Fruit fly (Drosophila melanogaster) whole organism, embryonic: ENCODE measurements around the gene CG7156.

Experiments used
- ATbp ChIP-seq: fragments of 200-800 bp; sonication (Bioruptor generic); optimal IDR thresholded peaks from 2 replicates; lab custom pipeline; 2017; ENCODE audit warnings: missing biosample characterization, mild to moderate bottlenecking, missing genetic modification characterization, missing genetic modification reagents
- Aef1 ChIP-seq: fragments of 200-800 bp; sonication (Bioruptor generic); IDR thresholded peaks from 3 replicates; pipeline ENCODE4 v1.3.6; 2022; ENCODE audit warnings: missing biosample characterization, missing genetic modification characterization
- Antp ChIP-seq: fragments of 200-800 bp; sonication (Bioruptor generic); optimal IDR thresholded peaks from 3 replicates; lab custom pipeline; 2016; ENCODE audit warnings: missing biosample characterization, missing genetic modification characterization
- Atf3 ChIP-seq: fragments of 200-800 bp; sonication (Bioruptor generic); optimal IDR thresholded peaks from 3 replicates; lab custom pipeline; 2016; ENCODE audit warnings: missing biosample characterization, missing genetic modification characterization
- CG11085 ChIP-seq: fragments of 200-800 bp; sonication (Bioruptor generic); IDR thresholded peaks from 2 replicates; pipeline ENCODE4 v1.3.6; 2022; ENCODE audit warnings: missing biosample characterization, missing genetic modification characterization
- CG11504 ChIP-seq: fragments of 200-800 bp; sonication (Bioruptor generic); optimal IDR thresholded peaks from 3 replicates; lab custom pipeline; 2019; ENCODE audit warnings: missing biosample characterization, mild to moderate bottlenecking, missing genetic modification characterization, moderate library complexity
- CG11560 ChIP-seq: fragments of 200-800 bp; sonication (Bioruptor generic); IDR thresholded peaks from 3 replicates; pipeline ENCODE4 v1.3.6; 2022; ENCODE audit warnings: missing biosample characterization, missing genetic modification characterization
- CG11723 ChIP-seq: fragments of 200-800 bp; sonication (Bioruptor generic); optimal IDR thresholded peaks from 2 replicates; lab custom pipeline; 2017; ENCODE audit warnings: missing biosample characterization, mild to moderate bottlenecking, missing genetic modification characterization
- CG12236 ChIP-seq: fragments of 200-800 bp; sonication (Bioruptor generic); optimal IDR thresholded peaks from 2 replicates; lab custom pipeline; 2016; ENCODE audit warnings: missing biosample characterization, missing genetic modification characterization
- CG12391 ChIP-seq: fragments of 200-800 bp; sonication (Bioruptor generic); optimal IDR thresholded peaks from 3 replicates; lab custom pipeline; 2018; ENCODE audit warnings: missing biosample characterization, mild to moderate bottlenecking, missing genetic modification characterization, moderate library complexity
- CG13775 ChIP-seq: fragments of 200-800 bp; sonication (Bioruptor generic); optimal IDR thresholded peaks from 3 replicates; lab custom pipeline; 2017; ENCODE audit warnings: missing biosample characterization, mild to moderate bottlenecking, missing genetic modification characterization
- CG14014 ChIP-seq: fragments of 200-800 bp; sonication (Bioruptor generic); IDR thresholded peaks from 2 replicates; pipeline ENCODE4 v1.3.6; 2022; ENCODE audit warnings: missing biosample characterization, missing genetic modification characterization
- CG14441 ChIP-seq: fragments of 200-800 bp; sonication (Bioruptor generic); IDR thresholded peaks from 2 replicates; pipeline ENCODE4 v1.3.6; 2022; ENCODE audit warnings: missing biosample characterization, missing genetic modification characterization
- CG1529 ChIP-seq: fragments of 200-800 bp; sonication (Bioruptor generic); optimal IDR thresholded peaks from 3 replicates; lab custom pipeline; 2018; ENCODE audit warnings: missing biosample characterization, missing genetic modification characterization
- CG17802 ChIP-seq: fragments of 200-800 bp; sonication (Bioruptor generic); optimal IDR thresholded peaks from 2 replicates; lab custom pipeline; 2018; ENCODE audit warnings: missing biosample characterization, mild to moderate bottlenecking, missing genetic modification characterization, moderate library complexity
- CG1832 ChIP-seq: fragments of 200-800 bp; sonication (Bioruptor generic); optimal IDR thresholded peaks from 2 replicates; lab custom pipeline; 2017; ENCODE audit warnings: missing biosample characterization, mild to moderate bottlenecking, missing genetic modification characterization, inconsistent platforms
- CG33557 ChIP-seq: fragments of 200-800 bp; sonication (Bioruptor generic); optimal IDR thresholded peaks from 2 replicates; lab custom pipeline; 2019; ENCODE audit warnings: missing biosample characterization, mild to moderate bottlenecking, missing genetic modification characterization, moderate library complexity
- CG3838 ChIP-seq: fragments of 200-800 bp; sonication (Bioruptor generic); optimal IDR thresholded peaks from 3 replicates; lab custom pipeline; 2016; ENCODE audit warnings: missing biosample characterization, missing genetic modification characterization
- CG42726 ChIP-seq: fragments of 200-800 bp; sonication (Bioruptor generic); IDR thresholded peaks from 2 replicates; pipeline ENCODE4 v1.3.6; 2022; ENCODE audit warnings: missing biosample characterization, missing genetic modification characterization; ENCODE audit not compliant: partially characterized antibody
- CG6765 ChIP-seq: fragments of 200-800 bp; sonication (Bioruptor generic); optimal IDR thresholded peaks from 3 replicates; lab custom pipeline; 2017; ENCODE audit warnings: missing biosample characterization, mild to moderate bottlenecking, missing genetic modification characterization
- CG6813 ChIP-seq: fragments of 200-800 bp; sonication (Bioruptor generic); optimal IDR thresholded peaks from 2 replicates; lab custom pipeline; 2017; ENCODE audit warnings: missing biosample characterization, missing genetic modification characterization, mild to moderate bottlenecking, moderate library complexity, missing genetic modification reagents
- CG7372 ChIP-seq: fragments of 200-800 bp; sonication (Bioruptor generic); IDR thresholded peaks from 2 replicates; pipeline ENCODE4 v1.3.6; 2022; ENCODE audit warnings: missing biosample characterization, missing genetic modification characterization
- CG7556 ChIP-seq: fragments of 200-800 bp; sonication (Bioruptor generic); optimal IDR thresholded peaks from 2 replicates; lab custom pipeline; 2017; ENCODE audit warnings: missing biosample characterization, mild to moderate bottlenecking, missing genetic modification characterization
- CG7839 ChIP-seq: fragments of 200-800 bp; sonication (Bioruptor generic); optimal IDR thresholded peaks from 3 replicates; lab custom pipeline; 2018; ENCODE audit warnings: missing biosample characterization, mild to moderate bottlenecking, missing genetic modification characterization, moderate library complexity
- CG8478 ChIP-seq: fragments of >200 bp; optimal IDR thresholded peaks from 2 replicates; lab custom pipeline; 2018
- Camta ChIP-seq: fragments of 200-800 bp; sonication (Bioruptor generic); optimal IDR thresholded peaks from 2 replicates; lab custom pipeline; 2016; ENCODE audit warnings: missing biosample characterization, missing genetic modification characterization
- Dbx ChIP-seq: fragments of 200-800 bp; sonication (Bioruptor generic); IDR thresholded peaks from 3 replicates; pipeline ENCODE4 v1.3.6; 2022; ENCODE audit warnings: missing biosample characterization, missing genetic modification characterization
- Dip2 ChIP-seq: fragments of 200-800 bp; sonication (Bioruptor generic); IDR thresholded peaks from 2 replicates; pipeline ENCODE4 v1.3.6; 2022; ENCODE audit warnings: missing biosample characterization, missing genetic modification characterization
- E2f1 ChIP-seq: fragments of 200-800 bp; sonication (Bioruptor generic); IDR thresholded peaks from 2 replicates; pipeline ENCODE4 v1.3.6; 2022; ENCODE audit warnings: missing biosample characterization, missing genetic modification characterization
- Ets65A ChIP-seq: fragments of 200-800 bp; sonication (Bioruptor generic); peaks from one replicate; lab custom pipeline; 2016; ENCODE audit warnings: missing biosample characterization, missing genetic modification characterization
- Ets97D ChIP-seq: fragments of 200-800 bp; sonication (Bioruptor generic); optimal IDR thresholded peaks from 3 replicates; lab custom pipeline; 2016; ENCODE audit warnings: missing biosample characterization, missing genetic modification characterization
- Fer1 ChIP-seq: fragments of 200-800 bp; sonication (Bioruptor generic); optimal IDR thresholded peaks from 2 replicates; lab custom pipeline; 2017; ENCODE audit warnings: missing biosample characterization, mild to moderate bottlenecking, missing genetic modification characterization
- Gug ChIP-seq: fragments of 200-800 bp; sonication (Bioruptor generic); IDR thresholded peaks from 4 replicates; pipeline ENCODE4 v1.3.6; 2022; ENCODE audit warnings: missing biosample characterization, missing genetic modification characterization
- HLHmδ ChIP-seq: fragments of 200-800 bp; sonication (Bioruptor generic); optimal IDR thresholded peaks from 2 replicates; lab custom pipeline; 2018; ENCODE audit warnings: missing biosample characterization, mild to moderate bottlenecking, missing genetic modification characterization, moderate library complexity
- MTF-1 ChIP-seq: fragments of 200-800 bp; sonication (Bioruptor generic); optimal IDR thresholded peaks from 2 replicates; lab custom pipeline; 2018; ENCODE audit warnings: missing biosample characterization, mild to moderate bottlenecking, missing genetic modification characterization, borderline replicate concordance
- Sin3A ChIP-seq: fragments of >200 bp; optimal IDR thresholded peaks from 2 replicates; lab custom pipeline; 2018
- Taf1 ChIP-seq: fragments of 200-800 bp; sonication (Bioruptor generic); IDR thresholded peaks from 2 replicates; pipeline ENCODE4 v1.3.6; 2022; ENCODE audit warnings: missing biosample characterization, missing genetic modification characterization
- Xrp1 ChIP-seq: fragments of 200-800 bp; sonication (Bioruptor generic); IDR thresholded peaks from 2 replicates; pipeline ENCODE4 v1.3.6; 2022; ENCODE audit warnings: missing biosample characterization, missing genetic modification characterization
- crp ChIP-seq, 2 experiments: fragments of 200-800 bp; sonication (Bioruptor generic); optimal IDR thresholded peaks; 2 replicates in 1 of 2; 3 replicates in 1 of 2; lab custom pipeline; 2017; ENCODE audit warnings: missing biosample characterization in 2 of 2, missing genetic modification characterization in 2 of 2, mild to moderate bottlenecking in 1 of 2, moderate library complexity in 1 of 2
- fd102C ChIP-seq: fragments of 200-800 bp; sonication (Bioruptor generic); optimal IDR thresholded peaks from 2 replicates; lab custom pipeline; 2018; ENCODE audit warnings: missing biosample characterization, mild to moderate bottlenecking, missing genetic modification characterization, moderate library complexity
- jigr1 ChIP-seq: fragments of 200-800 bp; sonication (Bioruptor generic); IDR thresholded peaks from 3 replicates; pipeline ENCODE4 v1.3.6; 2022; ENCODE audit warnings: missing biosample characterization, missing genetic modification characterization
- jumu ChIP-seq: fragments of 200-800 bp; sonication (Bioruptor generic); optimal IDR thresholded peaks from 3 replicates; lab custom pipeline; 2016; ENCODE audit warnings: missing biosample characterization, missing genetic modification characterization
- lmd ChIP-seq: fragments of 200-800 bp; sonication (Bioruptor generic); IDR thresholded peaks from 2 replicates; pipeline ENCODE4 v1.3.6; 2022; ENCODE audit warnings: missing biosample characterization, missing genetic modification characterization
- nmo ChIP-seq: fragments of 200-800 bp; sonication (Bioruptor generic); optimal IDR thresholded peaks from 2 replicates; lab custom pipeline; 2018; ENCODE audit warnings: missing biosample characterization, mild to moderate bottlenecking, missing genetic modification characterization, moderate library complexity
- oc ChIP-seq: fragments of 200-800 bp; sonication (Bioruptor generic); optimal IDR thresholded peaks from 2 replicates; lab custom pipeline; 2018; ENCODE audit warnings: missing biosample characterization, mild to moderate bottlenecking, missing genetic modification characterization, moderate library complexity
- otp ChIP-seq: fragments of 200-800 bp; sonication (Bioruptor generic); IDR thresholded peaks from 3 replicates; pipeline ENCODE4, ENCODE4 v1.3.6; 2022; ENCODE audit warnings: missing biosample characterization, missing genetic modification characterization
- peb ChIP-seq: fragments of 200-800 bp; sonication (Bioruptor generic); IDR thresholded peaks from 2 replicates; pipeline ENCODE4 v1.3.6; 2022; ENCODE audit warnings: missing biosample characterization, missing genetic modification characterization
- pita ChIP-seq: fragments of 200-800 bp; sonication (Bioruptor generic); optimal IDR thresholded peaks from 2 replicates; lab custom pipeline; 2017; ENCODE audit warnings: missing biosample characterization, mild to moderate bottlenecking, missing genetic modification characterization
- sens-2 ChIP-seq: fragments of 200-800 bp; sonication (Bioruptor generic); IDR thresholded peaks from 2 replicates; pipeline ENCODE4 v1.3.6; 2022; ENCODE audit warnings: missing biosample characterization, missing genetic modification characterization
- sug ChIP-seq: fragments of 200-800 bp; optimal IDR thresholded peaks from 2 replicates; lab custom pipeline; 2019; ENCODE audit warnings: missing biosample characterization, mild to moderate bottlenecking, missing genetic modification characterization, moderate library complexity
- wor ChIP-seq: fragments of 200-800 bp; sonication (Bioruptor generic); IDR thresholded peaks from 2 replicates; pipeline ENCODE4 v1.3.6; 2022; ENCODE audit warnings: missing biosample characterization, missing genetic modification characterization

The CG7156 gene

DNA sequence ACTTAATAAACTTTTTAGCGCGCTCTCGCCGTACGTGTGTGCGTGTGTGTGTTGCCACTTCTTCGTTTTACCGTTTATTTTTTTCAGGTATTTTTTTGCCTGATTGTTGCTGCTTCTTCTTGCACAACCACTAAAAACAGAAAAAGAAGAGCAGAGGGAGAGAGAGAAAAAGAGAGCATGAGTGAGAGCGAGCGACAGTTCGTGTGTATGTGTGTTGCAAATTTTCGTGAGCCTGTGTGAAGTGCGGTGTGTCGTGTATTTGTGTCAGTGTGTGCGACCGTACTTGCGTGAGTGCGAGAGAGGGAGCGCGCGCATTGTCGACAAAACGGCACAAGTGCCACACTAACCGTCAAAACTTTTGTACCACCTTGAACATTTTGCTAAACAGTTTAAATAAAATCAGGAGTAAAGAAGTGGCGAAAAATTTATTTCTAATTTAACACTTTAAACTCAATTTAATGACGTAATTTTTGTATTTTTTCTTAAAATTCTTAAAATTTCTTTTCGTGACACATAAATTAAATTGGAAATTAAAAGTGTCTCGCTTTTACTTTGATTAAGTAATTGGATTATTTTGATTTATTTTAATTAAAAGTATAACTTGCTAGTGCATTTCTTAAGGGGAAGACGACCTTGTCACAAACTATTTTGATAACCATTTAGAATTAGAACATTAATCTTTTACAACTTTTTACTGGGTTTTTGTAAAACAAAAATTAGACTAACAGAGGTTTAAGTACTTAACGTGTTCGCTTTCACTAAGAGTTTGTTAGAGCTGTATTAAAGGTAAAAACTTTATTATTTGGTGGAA lies 44.8 kb downstream of the CG7156 start (continued):
- TF ChIP-seq CG7839 (tag; lab: Kevin White, UChicago) (peak; percentile 61), CG14014 (no peak), Camta (GFP tag; lab: Kevin White, UChicago) (no peak), CG33557 (GFP tag; lab: Kevin White, UChicago) (no peak), Sin3A (lab: Kevin White, UChicago) (no peak), Gug (GFP tag; lab: Robert Waterston, UW) (no peak), Ets65A (GFP tag; lab: Kevin White, UChicago) (no peak), Taf1 (GFP tag; lab: Robert Waterston, UW) (no peak), Dip2 (GFP tag; lab: Robert Waterston, UW) (no peak), crp (GFP tag; optimal IDR thresholded peaks at IDR 0.05; lab: Kevin White, UChicago) (no peak), Fer1 (GFP tag; lab: Kevin White, UChicago) (no peak), otp (GFP tag; lab: Robert Waterston, UW) (no peak), CG1832 (GFP tag; lab: Kevin White, UChicago) (peak; percentile 65), Dbx (GFP tag; lab: Robert Waterston, UW) (no peak), ATbp (GFP tag; lab: Kevin White, UChicago) (peak; percentile 38), Atf3 (GFP tag; lab: Kevin White, UChicago) (peak; percentile 5), Aef1 (GFP tag; lab: Robert Waterston, UW) (no peak), sug (tag; lab: Kevin White, UChicago) (peak; percentile 40), CG11085 (GFP tag; lab: Robert Waterston, UW) (no peak), CG7372 (no peak), CG6813 (no peak), CG42726 (GFP tag; lab: Robert Waterston, UW) (no peak), HLHmδ (GFP tag; lab: Kevin White, UChicago) (peak; percentile 37), CG12236 (no peak), pita (GFP tag; lab: Kevin White, UChicago) (no peak), CG7556 (GFP tag; lab: Kevin White, UChicago) (peak; percentile 84), CG17802 (tag; lab: Kevin White, UChicago) (no peak), CG8478 (peak; percentile 29), E2f1 (no peak), CG1529 (GFP tag; lab: Kevin White, UChicago) (peak; percentile 38), CG14441 (no peak), CG3838 (GFP tag; lab: Kevin White, UChicago) (no peak), Xrp1 (GFP tag; lab: Robert Waterston, UW) (no peak), nmo (GFP tag; lab: Kevin White, UChicago) (peak; percentile 76), fd102C (no peak), jumu (GFP tag; lab: Kevin White, UChicago) (peak; percentile 19), jigr1 (GFP tag; lab: Robert Waterston, UW) (no peak), sens-2 (GFP tag; lab: Robert Waterston, UW) (no peak), peb (GFP tag; lab: Robert Waterston, UW) (no peak), CG11723 (GFP tag; lab: Kevin White, UChicago) (no peak), Ets97D (GFP tag; lab: Kevin White, UChicago) (no peak), lmd (GFP tag; lab: Robert Waterston, UW) (no peak), CG12391 (tag; lab: Kevin White, UChicago) (peak; percentile 75), CG11560 (tag; lab: Robert Waterston, UW) (no peak), CG13775 (GFP tag; lab: Kevin White, UChicago) (peak; percentile 70), CG11504 (peak; percentile 77), Antp (GFP tag; lab: Kevin White, UChicago) (no peak), MTF-1 (GFP tag; lab: Kevin White, UChicago) (no peak), CG6765 (peak; percentile 35), oc (peak; percentile 58), wor (no peak)
